Fruit fly (Drosophila melanogaster) whole organism, embryonic: ENCODE measurements around the gene syd.

Experiments
- Ada2b ChIP-seq: fragments of 200-800 bp; sonication (Bioruptor generic); IDR thresholded peaks from 2 replicates; pipeline ENCODE4 v1.3.6; 2022; ENCODE audit warnings: missing biosample characterization, missing genetic modification characterization
- Adf1 ChIP-seq: fragments of 200-800 bp; sonication (Bioruptor generic); IDR thresholded peaks from 2 replicates; pipeline ENCODE4 v1.3.6; 2022; ENCODE audit warnings: missing biosample characterization, missing genetic modification characterization
- B-H1 ChIP-seq: fragments of 200-800 bp; sonication (Bioruptor generic); IDR thresholded peaks from 3 replicates; pipeline ENCODE4 v1.3.6; 2022; ENCODE audit warnings: missing biosample characterization, missing genetic modification characterization
- BEAF-32 ChIP-seq: fragments of 200-800 bp; sonication (Bioruptor generic); optimal IDR thresholded peaks from 3 replicates; lab custom pipeline; 2017; ENCODE audit warnings: missing biosample characterization, missing genetic modification characterization, mild to moderate bottlenecking, moderate library complexity, missing genetic modification reagents
- C15 ChIP-seq: fragments of 200-800 bp; sonication (Bioruptor generic); IDR thresholded peaks from 3 replicates; pipeline ENCODE4 v1.3.6; 2022; ENCODE audit warnings: missing biosample characterization, missing genetic modification characterization
- CG10209 ChIP-seq: fragments of 200-800 bp; sonication (Bioruptor generic); optimal IDR thresholded peaks from 3 replicates; lab custom pipeline; 2017; ENCODE audit warnings: missing biosample characterization, mild to moderate bottlenecking, missing genetic modification characterization, missing genetic modification reagents
- CG11456 ChIP-seq: fragments of 200-800 bp; sonication (Bioruptor generic); IDR thresholded peaks from 3 replicates; pipeline ENCODE4 v1.3.6; 2022; ENCODE audit warnings: missing biosample characterization, missing genetic modification characterization
- CG12659 ChIP-seq: fragments of 200-800 bp; sonication (Bioruptor generic); optimal IDR thresholded peaks from 3 replicates; lab custom pipeline; 2017; ENCODE audit warnings: mild to moderate bottlenecking, missing biosample characterization, missing genetic modification reagents, missing genetic modification characterization
- CG17186 ChIP-seq: fragments of 200-800 bp; sonication (Bioruptor generic); optimal IDR thresholded peaks from 3 replicates; lab custom pipeline; 2017; ENCODE audit warnings: missing biosample characterization, missing genetic modification reagents, missing genetic modification characterization
- CG1832 ChIP-seq: fragments of 200-800 bp; sonication (Bioruptor generic); optimal IDR thresholded peaks from 2 replicates; lab custom pipeline; 2017; ENCODE audit warnings: missing biosample characterization, mild to moderate bottlenecking, missing genetic modification characterization, inconsistent platforms
- CG2129 ChIP-seq: fragments of 200-800 bp; sonication (Bioruptor generic); IDR thresholded peaks from 2 replicates; pipeline ENCODE4 v1.3.6; 2022; ENCODE audit warnings: missing biosample characterization, missing genetic modification characterization; ENCODE audit not compliant: partially characterized antibody
- CG3065 ChIP-seq: fragments of 200-800 bp; sonication (Bioruptor generic); optimal IDR thresholded peaks from 2 replicates; lab custom pipeline; 2016; ENCODE audit warnings: missing biosample characterization, missing genetic modification characterization
- CG31365 ChIP-seq: fragments of 200-800 bp; sonication (Bioruptor generic); optimal IDR thresholded peaks from 2 replicates; lab custom pipeline; 2018; ENCODE audit warnings: missing biosample characterization, mild to moderate bottlenecking, missing genetic modification characterization
- CG32532 ChIP-seq: fragments of 200-800 bp; sonication (Bioruptor generic); IDR thresholded peaks from 2 replicates; pipeline ENCODE4 v1.3.6; 2022; ENCODE audit warnings: missing biosample characterization, missing genetic modification characterization
- CG4328 ChIP-seq: fragments of 200-800 bp; sonication (Bioruptor generic); optimal IDR thresholded peaks from 3 replicates; lab custom pipeline; 2017; ENCODE audit warnings: missing biosample characterization, missing genetic modification reagents, missing genetic modification characterization
- CG4360 ChIP-seq: fragments of 200-800 bp; sonication (Bioruptor generic); IDR thresholded peaks from 2 replicates; pipeline ENCODE4 v1.3.6; 2022; ENCODE audit warnings: missing biosample characterization, missing genetic modification characterization
- CG43689 ChIP-seq: fragments of 200-800 bp; sonication (Bioruptor generic); IDR thresholded peaks from 2 replicates; pipeline ENCODE4 v1.3.6; 2022; ENCODE audit warnings: missing biosample characterization, missing genetic modification characterization
- CG4424 ChIP-seq: fragments of 200-800 bp; sonication (Bioruptor generic); optimal IDR thresholded peaks from 3 replicates; lab custom pipeline; 2016; ENCODE audit warnings: missing biosample characterization, missing genetic modification characterization
- CG4730 ChIP-seq: fragments of 200-800 bp; sonication (Bioruptor generic); IDR thresholded peaks from 2 replicates; pipeline ENCODE4 v1.3.6; 2022; ENCODE audit warnings: missing biosample characterization, missing genetic modification characterization
- CG4854 ChIP-seq: fragments of 200-800 bp; sonication (Bioruptor generic); optimal IDR thresholded peaks from 2 replicates; lab custom pipeline; 2016; ENCODE audit warnings: missing biosample characterization, missing genetic modification characterization, inconsistent platforms
- CG6654 ChIP-seq: fragments of 200-800 bp; sonication (Bioruptor generic); optimal IDR thresholded peaks from 2 replicates; lab custom pipeline; 2017; ENCODE audit warnings: missing biosample characterization, mild to moderate bottlenecking, missing genetic modification characterization
- CG6813 ChIP-seq: fragments of 200-800 bp; sonication (Bioruptor generic); optimal IDR thresholded peaks from 2 replicates; lab custom pipeline; 2017; ENCODE audit warnings: missing biosample characterization, missing genetic modification characterization, mild to moderate bottlenecking, moderate library complexity, missing genetic modification reagents
- Chrac-16 ChIP-seq: fragments of 200-800 bp; sonication (Bioruptor generic); optimal IDR thresholded peaks from 3 replicates; lab custom pipeline; 2016; ENCODE audit warnings: missing biosample characterization, missing genetic modification characterization
- CkIIα-i1 ChIP-seq: fragments of 200-800 bp; sonication (Bioruptor generic); IDR thresholded peaks from 2 replicates; pipeline ENCODE4 v1.3.6; 2022; ENCODE audit warnings: missing biosample characterization, missing genetic modification characterization
- Drgx ChIP-seq: fragments of 200-800 bp; sonication (Bioruptor generic); IDR thresholded peaks from 2 replicates; pipeline ENCODE4 v1.3.6; 2022; ENCODE audit warnings: missing biosample characterization, missing genetic modification characterization
- E2f1 ChIP-seq: fragments of 200-800 bp; sonication (Bioruptor generic); IDR thresholded peaks from 2 replicates; pipeline ENCODE4 v1.3.6; 2022; ENCODE audit warnings: missing biosample characterization, missing genetic modification characterization
- GATAe ChIP-seq: fragments of 200-800 bp; sonication (Bioruptor generic); conservative IDR thresholded peaks from 2 replicates; pipeline ENCODE4 v1.3.6; 2022; ENCODE audit warnings: missing biosample characterization, missing genetic modification characterization
- HLHmδ ChIP-seq: fragments of 200-800 bp; sonication (Bioruptor generic); optimal IDR thresholded peaks from 2 replicates; lab custom pipeline; 2018; ENCODE audit warnings: missing biosample characterization, mild to moderate bottlenecking, missing genetic modification characterization, moderate library complexity
- Hr78 ChIP-seq, 2 experiments: fragments of 200-800 bp in 1 of 2; fragments of >200 bp in 1 of 2; sonication (Bioruptor generic) in 1 of 2; optimal IDR thresholded peaks; 2 replicates each; lab custom pipeline; 2017 to 2019; ENCODE audit warnings: missing biosample characterization in 2 of 2, missing genetic modification characterization in 2 of 2, mild to moderate bottlenecking in 1 of 2, moderate library complexity in 1 of 2
- Jarid2 ChIP-seq: fragments of 200-800 bp; sonication (Bioruptor generic); optimal IDR thresholded peaks from 3 replicates; lab custom pipeline; 2017; ENCODE audit warnings: mild to moderate bottlenecking, missing biosample characterization, missing genetic modification reagents, missing genetic modification characterization
- Lhr ChIP-seq: fragments of 200-800 bp; sonication (Bioruptor generic); optimal IDR thresholded peaks from 3 replicates; lab custom pipeline; 2017; ENCODE audit warnings: mild to moderate bottlenecking, missing biosample characterization, missing genetic modification reagents, missing genetic modification characterization
- Nf-YC ChIP-seq: fragments of 200-800 bp; optimal IDR thresholded peaks from 3 replicates; lab custom pipeline; 2019; ENCODE audit warnings: missing biosample characterization, mild to moderate bottlenecking, missing genetic modification characterization, moderate library complexity
- Rfx ChIP-seq: fragments of 200-800 bp; sonication (Bioruptor generic); IDR thresholded peaks from 2 replicates; pipeline ENCODE4 v1.3.6; 2022; ENCODE audit warnings: missing biosample characterization, missing genetic modification characterization
- Sin3A ChIP-seq: fragments of >200 bp; optimal IDR thresholded peaks from 2 replicates; lab custom pipeline; 2018
- ap ChIP-seq: fragments of 200-800 bp; sonication (Bioruptor generic); IDR thresholded peaks from 2 replicates; pipeline ENCODE4 v1.3.6; 2022; ENCODE audit warnings: missing biosample characterization, missing genetic modification characterization
- ara ChIP-seq: fragments of 200-800 bp; sonication (Bioruptor generic); IDR thresholded peaks from 2 replicates; pipeline ENCODE4 v1.3.6; 2022; ENCODE audit warnings: missing biosample characterization, missing genetic modification characterization
- ash1 ChIP-seq: fragments of 200-800 bp; sonication (Bioruptor generic); optimal IDR thresholded peaks from 2 replicates; lab custom pipeline; 2018; ENCODE audit warnings: missing biosample characterization, mild to moderate bottlenecking, missing genetic modification characterization
- caup ChIP-seq: fragments of 200-800 bp; sonication (Bioruptor generic); optimal IDR thresholded peaks from 3 replicates; lab custom pipeline; 2017; ENCODE audit warnings: missing biosample characterization, mild to moderate bottlenecking, missing genetic modification characterization, moderate library complexity; ENCODE audit not compliant: severe bottlenecking
- croc ChIP-seq: fragments of 200-800 bp; sonication (Bioruptor generic); conservative IDR thresholded peaks from 3 replicates; pipeline ENCODE4 v1.3.6; 2022; ENCODE audit warnings: missing biosample characterization, missing genetic modification characterization
- dpn ChIP-seq, 2 experiments: fragments of 200-800 bp; sonication (Bioruptor generic); optimal IDR thresholded peaks; 3 replicates each; lab custom pipeline; 2016; ENCODE audit warnings: missing biosample characterization in 2 of 2, missing genetic modification characterization in 2 of 2
- ems ChIP-seq: fragments of 200-800 bp; sonication (Bioruptor generic); optimal IDR thresholded peaks from 3 replicates; lab custom pipeline; 2016; ENCODE audit warnings: missing biosample characterization, missing genetic modification characterization
- fd96Cb ChIP-seq: fragments of 200-800 bp; sonication (Bioruptor generic); optimal IDR thresholded peaks from 2 replicates; lab custom pipeline; 2018; ENCODE audit warnings: missing biosample characterization, mild to moderate bottlenecking, missing genetic modification characterization, moderate library complexity
- pho ChIP-seq: fragments of 200-800 bp; sonication (Bioruptor generic); optimal IDR thresholded peaks from 2 replicates; lab custom pipeline; 2016; ENCODE audit warnings: missing biosample characterization, missing genetic modification characterization
- pita ChIP-seq: fragments of 200-800 bp; sonication (Bioruptor generic); optimal IDR thresholded peaks from 2 replicates; lab custom pipeline; 2017; ENCODE audit warnings: missing biosample characterization, mild to moderate bottlenecking, missing genetic modification characterization
- pum ChIP-seq: fragments of 200-800 bp; sonication (Bioruptor generic); optimal IDR thresholded peaks from 2 replicates; lab custom pipeline; 2016; ENCODE audit warnings: missing biosample characterization, missing genetic modification characterization
- sens ChIP-seq: fragments of 200-800 bp; sonication (Bioruptor generic); peaks from one replicate; lab custom pipeline; 2016; ENCODE audit warnings: missing biosample characterization, missing genetic modification characterization
- shn ChIP-seq: fragments of 200-800 bp; sonication (Bioruptor generic); optimal IDR thresholded peaks from 3 replicates; lab custom pipeline; 2016; ENCODE audit warnings: missing biosample characterization, missing genetic modification characterization
- toy ChIP-seq: fragments of 200-800 bp; sonication (Bioruptor generic); IDR thresholded peaks from 2 replicates; pipeline ENCODE4 v1.3.6; 2022; ENCODE audit warnings: missing biosample characterization, missing genetic modification characterization
- wor ChIP-seq: fragments of 200-800 bp; sonication (Bioruptor generic); IDR thresholded peaks from 2 replicates; pipeline ENCODE4 v1.3.6; 2022; ENCODE audit warnings: missing biosample characterization, missing genetic modification characterization
- yki ChIP-seq: fragments of >200 bp; optimal IDR thresholded peaks from 3 replicates; lab custom pipeline; 2018
- zen2 ChIP-seq: fragments of 200-800 bp; sonication (Bioruptor generic); IDR thresholded peaks from 3 replicates; pipeline ENCODE4 v1.3.6; 2022; ENCODE audit warnings: missing biosample characterization, missing genetic modification characterization; ENCODE audit not compliant: partially characterized antibody

The syd gene

dm6 chr3L:7903489-7904150, 32.3 kb downstream of the syd start (continued):
- peak; percentile 68 for TF ChIP-seq caup
- TF ChIP-seq CG4730 (GFP tag; lab: Robert Waterston, UW): peak; percentile 70
- TF ChIP-seq CG43689: no peak
- TF ChIP-seq croc (GFP tag; lab: Robert Waterston, UW): peak; percentile 86
- no peak for TF ChIP-seq ash1 (GFP tag; lab: Kevin White, UChicago)
- TF ChIP-seq ap (GFP tag; lab: Robert Waterston, UW): peak; percentile 80
- TF ChIP-seq Adf1 (GFP tag; lab: Robert Waterston, UW): no peak
- TF ChIP-seq B-H1 (GFP tag; lab: Robert Waterston, UW): peak; percentile 67
- peak; percentile 76 for TF ChIP-seq wor (GFP tag; lab: Robert Waterston, UW)
- TF ChIP-seq CG6813 (GFP tag; lab: Kevin White, UChicago): peak; percentile 81
- peak in 1 of 2 experiments; percentile 79 for TF ChIP-seq Hr78 (GFP tag; optimal IDR thresholded peaks at IDR 0.05; lab: Kevin White, UChicago)
- peak; percentile 90 for TF ChIP-seq fd96Cb (tag; lab: Kevin White, UChicago)
- TF ChIP-seq toy (GFP tag; lab: Robert Waterston, UW): no peak
- no peak for TF ChIP-seq HLHmδ (GFP tag; lab: Kevin White, UChicago)
- no peak for TF ChIP-seq BEAF-32 (GFP tag; lab: Kevin White, UChicago)
- peak; percentile 78 for TF ChIP-seq Drgx (GFP tag; lab: Robert Waterston, UW)
- TF ChIP-seq CG12659: peak; percentile 81
- TF ChIP-seq yki: no peak
- 0 out of 2 replicates have a peak, but pooled peaks have one; percentile 25 for TF ChIP-seq GATAe (GFP tag; lab: Robert Waterston, UW)
- TF ChIP-seq Ada2b (GFP tag; lab: Robert Waterston, UW): peak; percentile 82
- peak; percentile 78 for TF ChIP-seq Chrac-16 (GFP tag; lab: Kevin White, UChicago)
- TF ChIP-seq Lhr (GFP tag; lab: Kevin White, UChicago): peak; percentile 77
- TF ChIP-seq dpn (GFP tag; optimal IDR thresholded peaks at IDR 0.05; lab: Kevin White, UChicago): peak; percentile 74 to 82
- no peak for TF ChIP-seq zen2
- TF ChIP-seq CG4854: peak; percentile 83
- peak; percentile 98 for TF ChIP-seq sens (GFP tag; lab: Kevin White, UChicago)
- TF ChIP-seq Nf-YC (tag; lab: Kevin White, UChicago): no peak
- peak; percentile 81 for TF ChIP-seq CG3065 (GFP tag; lab: Kevin White, UChicago)
- TF ChIP-seq CG32532 (GFP tag; lab: Robert Waterston, UW): peak; percentile 86
- TF ChIP-seq CG6654: peak; percentile 65
- TF ChIP-seq Rfx (GFP tag; lab: Robert Waterston, UW): peak; percentile 72
- no peak for TF ChIP-seq CkIIα-i1 (GFP tag; lab: Robert Waterston, UW)
- TF ChIP-seq CG31365 (tag; lab: Kevin White, UChicago): peak; percentile 60
- TF ChIP-seq Sin3A (lab: Kevin White, UChicago): no peak
- TF ChIP-seq Jarid2 (GFP tag; lab: Kevin White, UChicago): peak; percentile 48
- TF ChIP-seq pum (GFP tag; lab: Kevin White, UChicago): peak; percentile 77
- peak; percentile 69 for TF ChIP-seq CG17186 (GFP tag; lab: Kevin White, UChicago)
- TF ChIP-seq shn (GFP tag; lab: Kevin White, UChicago): peak; percentile 63
- TF ChIP-seq pho: peak; percentile 64
- TF ChIP-seq E2f1: peak; percentile 86
- TF ChIP-seq ara (GFP tag; lab: Robert Waterston, UW): peak; percentile 85
- no peak for TF ChIP-seq CG2129 (GFP tag; lab: Robert Waterston, UW)
- TF ChIP-seq CG4328: peak; percentile 77
- peak; percentile 44 for TF ChIP-seq ems
- peak; percentile 85 for TF ChIP-seq CG4424
- no peak for TF ChIP-seq CG4360 (GFP tag; lab: Robert Waterston, UW)
- peak; percentile 55; the same call in 1 of the 3 replicates for TF ChIP-seq C15 (GFP tag; lab: Robert Waterston, UW)
- TF ChIP-seq CG10209: peak; percentile 87
- TF ChIP-seq pita (GFP tag; lab: Kevin White, UChicago): no peak
- no peak for TF ChIP-seq CG1832 (GFP tag; lab: Kevin White, UChicago)
- TF ChIP-seq CG11456 (GFP tag; lab: Robert Waterston, UW): peak; percentile 79
